Fruit fly (Drosophila melanogaster) whole organism, wandering third instar larva: ENCODE measurements around the gene CG42727.

ENCODE experiments used
- Hr83 ChIP-seq: fragments of 200-300 bp; sonication (Bioruptor generic); optimal IDR thresholded peaks from 2 replicates; lab custom pipeline; 2016; ENCODE audit warnings: missing biosample characterization, mild to moderate bottlenecking, missing genetic modification characterization, moderate library complexity; ENCODE audit not compliant: poor library complexity, severe bottlenecking
- N ChIP-seq: fragments of >200 bp; optimal IDR thresholded peaks from 2 replicates; lab custom pipeline; 2018; ENCODE audit warnings: missing biosample characterization, missing external identifiers, missing genetic modification characterization
- lola ChIP-seq: fragments of >200 bp; optimal IDR thresholded peaks from 2 replicates; lab custom pipeline; 2017; ENCODE audit warnings: missing biosample characterization, missing genetic modification characterization
- pan ChIP-seq: fragments of >200 bp; optimal IDR thresholded peaks from 2 replicates; lab custom pipeline; 2017
- sv ChIP-seq: fragments of 200-800 bp; sonication (Bioruptor generic); optimal IDR thresholded peaks from 3 replicates; lab custom pipeline; 2016; ENCODE audit warnings: missing biosample characterization, missing genetic modification characterization
- tai ChIP-seq: sonication (Bioruptor generic); optimal IDR thresholded peaks from 2 replicates; lab custom pipeline; 2016; ENCODE audit warnings: missing biosample characterization, missing genetic modification characterization

DNA sequence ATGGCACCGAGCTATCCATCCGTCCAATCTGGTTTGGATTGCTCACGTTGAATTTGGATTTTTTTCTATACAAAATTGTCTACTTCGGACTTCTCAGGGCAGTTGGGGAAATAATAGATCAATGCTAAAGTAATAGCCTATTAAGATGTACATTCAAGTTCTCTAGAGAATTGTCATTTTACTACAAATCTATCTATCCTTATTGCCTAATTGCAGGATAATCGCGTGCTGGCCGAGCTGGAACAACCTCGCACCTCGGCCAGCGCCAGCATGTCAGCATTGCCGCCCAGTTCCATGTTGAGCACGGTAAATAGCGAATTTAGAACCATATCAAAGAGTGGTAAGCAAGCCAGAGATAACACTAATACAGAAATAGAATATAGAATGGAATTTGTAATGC lies 35.0 kb downstream of the CG42727 start, which contains the start of gene h-cup:
- TF ChIP-seq pan (lab: Kevin White, UChicago) = no peak
- TF ChIP-seq Hr83 (GFP tag; lab: Kevin White, UChicago) = no peak
- TF ChIP-seq sv (GFP tag; lab: Kevin White, UChicago) = no peak
- TF ChIP-seq N (GFP tag; lab: Kevin White, UChicago) = no peak
- no peak for TF ChIP-seq tai (GFP tag; lab: Kevin White, UChicago)
- TF ChIP-seq lola (GFP tag; lab: Kevin White, UChicago) = no peak
